Worm (Caenorhabditis elegans): ENCODE results near the gene F49C5.9.

F49C5.9 gene

ce11 chrII:12519616-12520015, 24.8 kb downstream of the F49C5.9 start, which contains the start of gene ceh-99:
ceh-99 (plus strand) TSS chrII:12519981.
- TF ChIP-seq snpc-4 (tag; optimal IDR thresholded peaks at IDR 0.05) (no peak), nhr-43 (tag; optimal IDR thresholded peaks at IDR 0.05; ENCODE audit: poor library complexity, severe bottlenecking) (no peak), aly-2 (tag; optimal IDR thresholded peaks at IDR 0.05) (no peak), nfya-1 (tag; optimal IDR thresholded peaks at IDR 0.05; ENCODE audit: insufficient read depth) (no peak), R02D3.7 (tag; optimal IDR thresholded peaks at IDR 0.05) (no peak), fkh-10 (GFP tag; optimal IDR thresholded peaks at IDR 0.05) (no peak), jun-1 (tag; optimal IDR thresholded peaks at IDR 0.05) (no peak), nhr-76 (tag; optimal IDR thresholded peaks at IDR 0.05) (no peak), nhr-12 (tag; optimal IDR thresholded peaks at IDR 0.05) (no peak), nhr-23 (tag; optimal IDR thresholded peaks at IDR 0.05) (no peak), elt-3 (tag; optimal IDR thresholded peaks at IDR 0.05) (no peak), nhr-237 (tag; optimal IDR thresholded peaks at IDR 0.05) (no peak)

DNA sequence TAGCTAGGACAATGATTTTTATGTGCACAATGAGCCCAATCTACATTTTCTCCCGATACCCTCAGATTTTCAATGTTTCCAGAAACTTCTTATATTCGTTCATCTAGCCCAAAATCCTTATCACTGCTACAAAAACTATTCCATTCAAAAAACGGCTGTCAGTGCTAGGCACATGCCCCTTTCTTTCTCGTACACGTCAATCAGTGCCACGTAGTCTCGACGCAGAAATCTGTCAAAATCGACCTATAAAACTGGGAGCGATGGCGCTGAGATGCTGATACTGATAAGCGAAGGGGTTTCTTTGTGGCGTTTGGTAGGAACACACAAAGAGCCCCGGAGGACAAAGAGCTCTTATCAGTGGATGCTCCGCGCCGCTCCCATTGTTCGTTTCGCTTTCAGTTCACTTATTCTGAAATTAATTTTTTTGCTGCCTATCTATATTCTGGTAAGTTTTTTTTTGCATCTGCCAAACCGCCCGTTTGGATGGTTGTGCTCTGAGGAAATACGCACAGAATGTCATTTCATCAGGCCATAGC, 25.6 kb downstream of the F49C5.9 start, which contains the start of gene srh-70:
Gene srh-70, minus strand, starts transcription at position 51 of the 536 bp plus-strand sequence.
- TF ChIP-seq lsy-12 (tag; optimal IDR thresholded peaks at IDR 0.05) (no peak), elt-2 (tag; optimal IDR thresholded peaks at IDR 0.05) (peak; percentile 99), nhr-43 (tag; optimal IDR thresholded peaks at IDR 0.05; ENCODE audit: poor library complexity, severe bottlenecking) (no peak), R02D3.7 (tag; optimal IDR thresholded peaks at IDR 0.05) (no peak), daf-12 (tag; optimal IDR thresholded peaks at IDR 0.05) (no peak), pqm-1 (tag; optimal IDR thresholded peaks at IDR 0.05) (peak; percentile 89), nfya-1 (tag; optimal IDR thresholded peaks at IDR 0.05; ENCODE audit: insufficient read depth) (peak; percentile 25), nhr-11 (tag; optimal IDR thresholded peaks at IDR 0.05) (no peak), nhr-23 (tag; optimal IDR thresholded peaks at IDR 0.05) (no peak), eor-1 (tag; optimal IDR thresholded peaks at IDR 0.05) (no peak)

- peak; percentile 28 for TF ChIP-seq pqm-1 (tag; optimal IDR thresholded peaks at IDR 0.05)
- no peak for TF ChIP-seq egl-5 (tag; optimal IDR thresholded peaks at IDR 0.05)
- TF ChIP-seq elt-2 (tag; optimal IDR thresholded peaks at IDR 0.05) = peak; percentile 12
Observed at ce11 chrII:12518008-12518407, 26.4 kb downstream of the F49C5.9 start.

- no peak for TF ChIP-seq nfya-1 (tag; optimal IDR thresholded peaks at IDR 0.05; ENCODE audit: insufficient read depth)
- TF ChIP-seq elt-3 (tag; optimal IDR thresholded peaks at IDR 0.05) = no peak
- TF ChIP-seq hmg-11 (tag; optimal IDR thresholded peaks at IDR 0.05) = no peak
Observed at ce11 chrII:12516313-12516712, 28.1 kb downstream of the F49C5.9 start, which contains the start of gene srh-61. srh-61 (minus strand) TSS chrII:12516413.

DNA sequence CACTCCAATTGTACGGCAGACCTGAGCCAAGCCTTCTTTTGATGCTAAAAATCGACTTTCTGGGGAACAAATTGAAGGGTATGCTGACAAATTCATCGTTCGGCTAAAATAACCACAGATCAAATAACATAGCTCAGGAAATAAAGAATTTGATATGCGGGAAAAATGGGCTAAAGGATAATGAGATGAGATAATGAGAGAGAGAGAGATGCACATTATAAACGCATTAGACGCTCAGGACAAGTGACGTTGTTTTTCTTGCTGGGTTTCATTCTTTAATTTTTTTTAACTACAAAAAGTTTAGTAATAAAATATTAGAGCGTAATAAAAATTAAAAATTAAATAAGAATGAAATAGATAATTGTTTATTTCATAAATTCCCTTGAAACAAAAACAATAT, 29.8 kb downstream of the F49C5.9 start, which contains the start of gene srh-69:
Gene srh-69, minus strand, starts transcription at position 101 of the 400 bp plus-strand sequence.
- TF ChIP-seq fkh-2 (tag; optimal IDR thresholded peaks at IDR 0.05) (no peak), lin-39 (tag; optimal IDR thresholded peaks at IDR 0.05) (no peak), elt-1 (tag; optimal IDR thresholded peaks at IDR 0.05) (no peak), daf-12 (tag; optimal IDR thresholded peaks at IDR 0.05) (no peak), ZK546.5 (tag; optimal IDR thresholded peaks at IDR 0.05) (no peak), egl-5 (tag; optimal IDR thresholded peaks at IDR 0.05) (no peak), ceh-9 (tag; optimal IDR thresholded peaks at IDR 0.05) (no peak), unc-62 (GFP tag; optimal IDR thresholded peaks at IDR 0.05) (no peak), ztf-4 (tag; optimal IDR thresholded peaks at IDR 0.05) (no peak), nhr-11 (tag; optimal IDR thresholded peaks at IDR 0.05) (no peak), nhr-23 (tag; optimal IDR thresholded peaks at IDR 0.05) (no peak), nhr-67 (tag; optimal IDR thresholded peaks at IDR 0.05) (no peak), fos-1 (tag; optimal IDR thresholded peaks at IDR 0.05) (no peak), lsy-12 (tag; optimal IDR thresholded peaks at IDR 0.05) (no peak), lin-15B (tag; optimal IDR thresholded peaks at IDR 0.05) (no peak), elt-3 (tag; optimal IDR thresholded peaks at IDR 0.05) (no peak)

DNA sequence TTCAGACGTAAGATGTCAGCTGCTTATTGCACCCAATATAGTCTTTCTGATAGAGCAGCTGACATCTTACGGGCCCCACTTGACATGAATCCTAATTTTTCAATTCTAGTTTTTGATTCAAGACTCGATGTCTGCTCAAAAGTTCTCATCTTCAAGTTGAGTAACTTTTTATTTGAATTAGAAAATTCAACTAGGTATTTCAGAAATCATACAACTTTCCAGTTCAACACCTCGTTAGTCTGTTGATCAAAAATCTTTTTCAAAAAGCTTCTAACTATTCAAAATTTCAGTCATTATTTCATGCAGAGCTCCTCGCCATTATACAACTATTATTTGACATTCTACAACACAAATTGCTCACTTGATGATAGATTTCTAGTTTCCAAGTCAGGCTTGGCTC, 32.6 kb downstream of the F49C5.9 start, which contains the start of gene srh-73:
Gene srh-73, plus strand, starts transcription at position 301 of the 400 bp plus-strand sequence.
- TF ChIP-seq ztf-11 (tag; optimal IDR thresholded peaks at IDR 0.05) (no peak), nhr-76 (tag; optimal IDR thresholded peaks at IDR 0.05) (no peak), ama-1 (optimal IDR thresholded peaks at IDR 0.05) (no peak), ZK546.5 (tag; optimal IDR thresholded peaks at IDR 0.05) (no peak)

All from whole organism, L3 larva.